Fruit fly (Drosophila melanogaster) whole organism, pupa: ENCODE results near the gene hng2.

ENCODE experiments used
- CG10348 ChIP-seq: fragments of 200-800 bp; sonication (Bioruptor generic); IDR thresholded peaks from 2 replicates; pipeline ENCODE4 v1.3.6; 2022; ENCODE audit warnings: missing biosample characterization, missing genetic modification characterization
- CG12605 ChIP-seq: fragments of 200-800 bp; sonication (Bioruptor generic); IDR thresholded peaks from 2 replicates; pipeline ENCODE4 v1.3.6; 2022; ENCODE audit warnings: missing biosample characterization, missing genetic modification characterization
- CG13204 ChIP-seq: fragments of 200-800 bp; sonication (Bioruptor generic); optimal IDR thresholded peaks from 2 replicates; lab custom pipeline; 2018; ENCODE audit warnings: missing biosample characterization, mild to moderate bottlenecking, missing genetic modification characterization, moderate library complexity
- CG14655 ChIP-seq: fragments of 200-800 bp; sonication (Bioruptor generic); optimal IDR thresholded peaks from 3 replicates; lab custom pipeline; 2017; ENCODE audit warnings: mild to moderate bottlenecking, missing biosample characterization, missing genetic modification reagents, missing genetic modification characterization
- CG15710 ChIP-seq: fragments of 200-800 bp; sonication (Bioruptor generic); optimal IDR thresholded peaks from 2 replicates; lab custom pipeline; 2018; ENCODE audit warnings: missing biosample characterization, mild to moderate bottlenecking, missing genetic modification characterization, moderate library complexity
- CG17806 ChIP-seq: fragments of 200-800 bp; sonication (Bioruptor generic); optimal IDR thresholded peaks from 2 replicates; lab custom pipeline; 2018; ENCODE audit warnings: missing biosample characterization, mild to moderate bottlenecking, missing genetic modification characterization, moderate library complexity
- CG32121 ChIP-seq: fragments of 200-800 bp; sonication (Bioruptor generic); IDR thresholded peaks from 2 replicates; pipeline ENCODE4 v1.3.6; 2022; ENCODE audit warnings: missing biosample characterization, missing genetic modification characterization
- CG34367 ChIP-seq: fragments of 200-800 bp; sonication (Bioruptor generic); optimal IDR thresholded peaks from 2 replicates; lab custom pipeline; 2018; ENCODE audit warnings: missing biosample characterization, mild to moderate bottlenecking, missing genetic modification characterization
- CG4496 ChIP-seq: fragments of 200-800 bp; sonication (Bioruptor generic); IDR thresholded peaks from 3 replicates; pipeline ENCODE4 v1.3.6; 2022; ENCODE audit warnings: missing biosample characterization, missing genetic modification characterization
- CG8159 ChIP-seq: fragments of 200-800 bp; sonication (Bioruptor generic); optimal IDR thresholded peaks from 3 replicates; lab custom pipeline; 2018; ENCODE audit warnings: missing biosample characterization, mild to moderate bottlenecking, missing genetic modification characterization, moderate library complexity
- CG8301 ChIP-seq: fragments of 200-800 bp; sonication (Bioruptor generic); optimal IDR thresholded peaks from 2 replicates; lab custom pipeline; 2018; ENCODE audit warnings: missing biosample characterization, mild to moderate bottlenecking, missing genetic modification characterization
- CG9948 ChIP-seq: fragments of 200-800 bp; sonication (Bioruptor generic); optimal IDR thresholded peaks from 2 replicates; lab custom pipeline; 2018; ENCODE audit warnings: missing biosample characterization, mild to moderate bottlenecking, missing genetic modification characterization, moderate library complexity
- D1 ChIP-seq: fragments of 200-800 bp; sonication (Bioruptor generic); optimal IDR thresholded peaks from 2 replicates; lab custom pipeline; 2018; ENCODE audit warnings: missing biosample characterization, mild to moderate bottlenecking, missing genetic modification characterization, moderate library complexity
- EcR ChIP-seq: fragments of 200-800 bp; sonication (Bioruptor generic); optimal IDR thresholded peaks from 3 replicates; lab custom pipeline; 2019; ENCODE audit warnings: missing biosample characterization, missing genetic modification characterization, mild to moderate bottlenecking, moderate library complexity, missing genetic modification reagents
- Ets98B ChIP-seq: fragments of 200-800 bp; sonication (Bioruptor generic); IDR thresholded peaks from 2 replicates; pipeline ENCODE4 v1.3.6; 2022; ENCODE audit warnings: missing biosample characterization, missing genetic modification characterization
- Pif1A ChIP-seq: fragments of 200-800 bp; sonication (Bioruptor generic); optimal IDR thresholded peaks from 3 replicates; lab custom pipeline; 2016; ENCODE audit warnings: missing biosample characterization, missing genetic modification characterization
- Pif1B ChIP-seq: fragments of 200-800 bp; sonication (Bioruptor generic); optimal IDR thresholded peaks from 3 replicates; lab custom pipeline; 2016; ENCODE audit warnings: missing biosample characterization, missing genetic modification characterization
- Snoo ChIP-seq: fragments of 200-800 bp; sonication (Bioruptor generic); optimal IDR thresholded peaks from 3 replicates; lab custom pipeline; 2017; ENCODE audit warnings: missing biosample characterization, mild to moderate bottlenecking, missing genetic modification characterization, inconsistent platforms
- fd96Ca ChIP-seq: fragments of 200-800 bp; sonication (Bioruptor generic); IDR thresholded peaks from 3 replicates; pipeline ENCODE4 v1.3.6; 2022; ENCODE audit warnings: missing biosample characterization, missing genetic modification characterization
- gl ChIP-seq: fragments of 200-800 bp; sonication (Bioruptor generic); optimal IDR thresholded peaks from 2 replicates; lab custom pipeline; 2018; ENCODE audit warnings: missing biosample characterization, mild to moderate bottlenecking, missing genetic modification characterization
- rn ChIP-seq: fragments of 200-800 bp; sonication (Bioruptor generic); IDR thresholded peaks from 2 replicates; pipeline ENCODE4 v1.3.6; 2022; ENCODE audit warnings: missing biosample characterization, missing genetic modification characterization

hng2 gene

dm6 chr3R:8806104-8806503, at the start of gene hng2:
Gene hng2 (plus strand): TSS chr3R:8806322.
- TF ChIP-seq CG14655 (GFP tag; lab: Kevin White, UChicago) (no peak), rn (GFP tag; lab: Robert Waterston, UW) (no peak), CG9948 (tag; lab: Kevin White, UChicago) (no peak), CG32121 (GFP tag; lab: Robert Waterston, UW) (no peak), D1 (no peak), CG34367 (tag; lab: Kevin White, UChicago) (no peak), CG15710 (tag; lab: Kevin White, UChicago) (no peak), CG4496 (no peak), CG12605 (GFP tag; lab: Robert Waterston, UW) (no peak), CG10348 (GFP tag; lab: Robert Waterston, UW) (no peak), CG8301 (tag; lab: Kevin White, UChicago) (no peak), Snoo (tag; lab: Kevin White, UChicago) (no peak), Pif1A (no peak), EcR (no peak), Ets98B (GFP tag; lab: Robert Waterston, UW) (no peak)

- TF ChIP-seq rn (GFP tag; lab: Robert Waterston, UW) (no peak), fd96Ca (GFP tag; lab: Robert Waterston, UW) (no peak), CG13204 (no peak), Pif1A (no peak), CG9948 (tag; lab: Kevin White, UChicago) (no peak), EcR (no peak), D1 (no peak), Ets98B (GFP tag; lab: Robert Waterston, UW) (no peak)
These were observed 38.1 kb upstream of the hng2 start, which contains the start of the genes CG34135 and CG11768 for dm6 chr3R:8767998-8768397. Gene CG34135 (minus strand): TSS chr3R:8768191. Gene CG11768 (minus strand): TSS chr3R:8768200.

- TF ChIP-seq rn (GFP tag; lab: Robert Waterston, UW), result no peak
- no peak for TF ChIP-seq CG14655 (GFP tag; lab: Kevin White, UChicago)
- TF ChIP-seq CG9948 (tag; lab: Kevin White, UChicago), result no peak
- no peak for TF ChIP-seq Snoo (tag; lab: Kevin White, UChicago)
These were observed 37.0 kb upstream of the hng2 start, which contains the start of gene CG8236 for dm6 chr3R:8769094-8769493. Gene CG8236 (plus strand): TSS chr3R:8769394.

dm6 chr3R:8772591-8772990, 33.5 kb upstream of the hng2 start, which contains the start of gene CG13318:
Gene CG13318 (minus strand): TSS chr3R:8772691.
- TF ChIP-seq rn (GFP tag; lab: Robert Waterston, UW) (no peak), CG10348 (GFP tag; lab: Robert Waterston, UW) (no peak), Ets98B (GFP tag; lab: Robert Waterston, UW) (no peak), Snoo (tag; lab: Kevin White, UChicago) (no peak), Pif1A (no peak), EcR (no peak), CG12605 (GFP tag; lab: Robert Waterston, UW) (no peak), CG17806 (tag; lab: Kevin White, UChicago) (no peak), CG34367 (tag; lab: Kevin White, UChicago) (no peak), gl (tag; lab: Kevin White, UChicago) (no peak), CG9948 (tag; lab: Kevin White, UChicago) (no peak), CG15710 (tag; lab: Kevin White, UChicago) (no peak), CG14655 (GFP tag; lab: Kevin White, UChicago) (no peak), CG8159 (tag; lab: Kevin White, UChicago) (no peak), CG4496 (no peak), CG32121 (GFP tag; lab: Robert Waterston, UW) (no peak), fd96Ca (GFP tag; lab: Robert Waterston, UW) (no peak)
- TF ChIP-seq, all 21 proteins: peak for 0

- TF ChIP-seq gl (tag; lab: Kevin White, UChicago) (no peak), fd96Ca (GFP tag; lab: Robert Waterston, UW) (no peak), CG17806 (tag; lab: Kevin White, UChicago) (no peak), CG9948 (tag; lab: Kevin White, UChicago) (no peak), Snoo (tag; lab: Kevin White, UChicago) (no peak), CG34367 (tag; lab: Kevin White, UChicago) (no peak), Pif1B (GFP tag; lab: Kevin White, UChicago) (no peak), CG13204 (no peak)
- TF ChIP-seq, all 21 proteins: peak for 0
These were observed 33.0 kb upstream of the hng2 start, which contains the start of gene CG34301 for dm6 chr3R:8773135-8773534. Gene CG34301 (plus strand): TSS chr3R:8773435.

dm6 chr3R:8779823-8780222, 26.3 kb upstream of the hng2 start, which contains the start of gene CG33191:
Gene CG33191 (minus strand): TSS chr3R:8779923.
- no peak for TF ChIP-seq CG15710 (tag; lab: Kevin White, UChicago)

- TF ChIP-seq fd96Ca (GFP tag; lab: Robert Waterston, UW) (no peak), CG10348 (GFP tag; lab: Robert Waterston, UW) (no peak), CG9948 (tag; lab: Kevin White, UChicago) (no peak), Pif1A (no peak), CG8159 (tag; lab: Kevin White, UChicago) (no peak), CG13204 (no peak), CG4496 (no peak), CG15710 (tag; lab: Kevin White, UChicago) (no peak), CG14655 (GFP tag; lab: Kevin White, UChicago) (no peak), CG34367 (tag; lab: Kevin White, UChicago) (no peak), CG12605 (GFP tag; lab: Robert Waterston, UW) (no peak), CG8301 (tag; lab: Kevin White, UChicago) (no peak), EcR (no peak)
These were observed 25.4 kb upstream of the hng2 start, which contains the start of gene CG33189 for dm6 chr3R:8780689-8781088. Gene CG33189 (minus strand): TSS chr3R:8780789.
